Fruit fly (Drosophila melanogaster): ENCODE results near the gene Fitm.

Fitm gene

dm6 chr3L:5186807-5187571 lies 41.1 kb upstream of the Fitm start (continued):
- TF ChIP-seq CG6276 (GFP tag; optimal IDR thresholded peaks at IDR 0.05) (peak; percentile 92), Smox (GFP tag; optimal IDR thresholded peaks at IDR 0.05) (peak; percentile 78), svp (GFP tag) (peak; percentile 92), CG10669 (GFP tag; optimal IDR thresholded peaks at IDR 0.05) (peak; percentile 87), CG34406 (GFP tag; optimal IDR thresholded peaks at IDR 0.05) (peak; percentile 83), acj6 (GFP tag; optimal IDR thresholded peaks at IDR 0.05) (peak; percentile 89), pdm3 (GFP tag; optimal IDR thresholded peaks at IDR 0.05) (peak; percentile 90), CG7368 (GFP tag; optimal IDR thresholded peaks at IDR 0.05) (peak; percentile 85), Sox14 (GFP tag; optimal IDR thresholded peaks at IDR 0.05) (peak; percentile 95), cyc (GFP tag; optimal IDR thresholded peaks at IDR 0.05) (peak; percentile 77)

dm6 chr3L:5184860-5185639 lies 39.2 kb upstream of the Fitm start:
- TF ChIP-seq topi (GFP tag; optimal IDR thresholded peaks at IDR 0.05) (peak; percentile 59), OdsH (GFP tag; optimal IDR thresholded peaks at IDR 0.05) (peak; percentile 53), CG9139 (GFP tag; optimal IDR thresholded peaks at IDR 0.05) (peak; percentile 17), lz (GFP tag; optimal IDR thresholded peaks at IDR 0.05) (peak; percentile 44), svp (GFP tag) (peak; percentile 67), achi (GFP tag; optimal IDR thresholded peaks at IDR 0.05) (peak; percentile 14), CG8632 (GFP tag; optimal IDR thresholded peaks at IDR 0.05) (peak; percentile 41), Eip78C (GFP tag) (peak; percentile 42), CG6163 (GFP tag; IDR thresholded peaks at IDR 0.05) (0 out of 3 replicates have a peak, but pooled peaks have one; percentile 6), esn (GFP tag; optimal IDR thresholded peaks at IDR 0.05) (peak; percentile 33), CG32006 (GFP tag; optimal IDR thresholded peaks at IDR 0.05) (peak; percentile 48), Hr4 (GFP tag; optimal IDR thresholded peaks at IDR 0.05) (peak; percentile 60), CG11294 (GFP tag; IDR thresholded peaks at IDR 0.05) (no peak), fd59A (GFP tag; optimal IDR thresholded peaks at IDR 0.05) (no peak), Sox14 (GFP tag; optimal IDR thresholded peaks at IDR 0.05) (peak; percentile 17), Ets21C (GFP tag; optimal IDR thresholded peaks at IDR 0.05) (peak; percentile 20), Met (GFP tag; optimal IDR thresholded peaks at IDR 0.05) (peak; percentile 46), CG16779 (tag; optimal IDR thresholded peaks at IDR 0.05) (peak; percentile 59), eg (GFP tag; IDR thresholded peaks at IDR 0.05) (0 out of 3 replicates have a peak, but pooled peaks have one; percentile 9), dsx (GFP tag; optimal IDR thresholded peaks at IDR 0.05; ENCODE audit: poor library complexity, severe bottlenecking) (no peak), CG11902 (GFP tag; optimal IDR thresholded peaks at IDR 0.05) (no peak), vri (GFP tag; optimal IDR thresholded peaks at IDR 0.05) (peak; percentile 51), CG11762 (GFP tag; optimal IDR thresholded peaks at IDR 0.05; ENCODE audit: insufficient read depth) (no peak), fd85E (GFP tag; optimal IDR thresholded peaks at IDR 0.05) (no peak), CG10669 (GFP tag; optimal IDR thresholded peaks at IDR 0.05) (no peak), Sox102F (GFP tag; optimal IDR thresholded peaks at IDR 0.05) (peak; percentile 35), CG3919 (GFP tag; optimal IDR thresholded peaks at IDR 0.05) (peak; percentile 22), fkh (GFP tag; optimal IDR thresholded peaks at IDR 0.05) (peak; percentile 46), Gug (GFP tag; IDR thresholded peaks at IDR 0.05) (no peak), CG6854 (GFP tag; optimal IDR thresholded peaks at IDR 0.05) (peak; percentile 53), CG31627 (GFP tag; optimal IDR thresholded peaks at IDR 0.05) (peak; percentile 30), Sox15 (GFP tag; optimal IDR thresholded peaks at IDR 0.05) (no peak), CG8319 (GFP tag; optimal IDR thresholded peaks at IDR 0.05) (no peak), CG6276 (GFP tag; optimal IDR thresholded peaks at IDR 0.05) (peak; percentile 29), Ets96B (tag; optimal IDR thresholded peaks at IDR 0.05) (no peak), ss (GFP tag; optimal IDR thresholded peaks at IDR 0.05) (peak in 1 of 2 experiments; percentile 45), CG4318 (GFP tag; optimal IDR thresholded peaks at IDR 0.05) (peak; percentile 0), Smox (GFP tag; optimal IDR thresholded peaks at IDR 0.05) (peak; percentile 49), Hr39 (GFP tag; optimal IDR thresholded peaks at IDR 0.05) (peak; percentile 49), acj6 (GFP tag; optimal IDR thresholded peaks at IDR 0.05) (peak; percentile 28), pdm3 (GFP tag; optimal IDR thresholded peaks at IDR 0.05) (peak; percentile 14), CG15336 (GFP tag; IDR thresholded peaks at IDR 0.05) (no peak; the same call in 1 of the 2 replicates), Blimp-1 (GFP tag; optimal IDR thresholded peaks at IDR 0.05) (no peak)

Data from whole organism, prepupa.